Fruit fly (Drosophila melanogaster): ENCODE results near the gene deltaCOP.

Gene deltaCOP

DNA sequence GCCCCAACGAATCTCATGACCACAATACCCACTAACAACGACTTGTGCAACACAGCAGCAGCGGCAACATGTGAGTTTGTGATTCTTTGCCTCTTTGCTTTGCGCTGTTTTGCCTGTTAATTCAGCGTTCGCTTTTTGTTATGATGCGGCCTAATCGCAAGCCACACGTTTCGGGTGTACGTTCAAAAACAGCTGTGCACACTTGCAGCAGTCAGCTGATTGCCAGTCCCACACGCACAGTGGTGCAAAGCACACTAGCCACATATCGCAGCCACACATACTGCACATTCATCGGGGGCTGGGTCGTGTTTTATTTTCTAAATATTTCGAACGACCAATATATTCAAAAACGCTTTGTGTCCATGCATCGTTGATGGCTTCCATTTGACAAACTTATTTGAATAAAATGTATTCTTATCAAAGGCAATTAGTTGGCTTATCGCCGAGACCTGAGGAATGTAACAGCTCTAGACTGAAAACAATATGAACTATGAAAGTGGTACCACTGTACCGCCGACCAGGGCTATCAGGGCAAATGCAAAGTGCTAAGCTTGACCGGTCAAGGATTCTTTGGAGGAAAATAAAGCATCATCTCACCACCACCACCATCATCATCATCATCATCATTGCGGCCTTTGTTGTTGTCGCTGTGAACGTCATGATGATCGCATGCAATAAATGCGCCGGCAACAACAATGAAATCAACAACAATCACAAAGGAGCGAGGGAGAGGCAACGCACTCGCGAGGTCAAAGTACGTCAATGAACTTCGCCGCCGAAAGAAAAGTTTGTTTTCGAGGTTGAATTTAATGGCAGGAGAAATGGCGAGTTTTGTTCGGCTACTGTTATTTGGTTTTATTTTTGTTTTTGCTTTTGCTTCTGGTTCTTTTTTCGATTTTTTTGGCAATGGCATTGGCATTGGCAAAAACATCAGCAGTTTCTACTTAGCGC, 35.4 kb downstream of the deltaCOP start:
- no peak for TF ChIP-seq CG13204 (GFP tag; optimal IDR thresholded peaks at IDR 0.05)
- peak; percentile 72 for TF ChIP-seq CG15710 (tag; optimal IDR thresholded peaks at IDR 0.05)
- TF ChIP-seq CG34367 (tag; optimal IDR thresholded peaks at IDR 0.05), result peak; percentile 45
- peak; percentile 39 for TF ChIP-seq CG8301 (tag; optimal IDR thresholded peaks at IDR 0.05)
- no peak for TF ChIP-seq CG32121 (GFP tag; IDR thresholded peaks at IDR 0.05)
- TF ChIP-seq CG17806 (tag; optimal IDR thresholded peaks at IDR 0.05), result peak; percentile 41
- no peak for TF ChIP-seq gl (tag; optimal IDR thresholded peaks at IDR 0.05)
- TF ChIP-seq CG4496 (GFP tag; IDR thresholded peaks at IDR 0.05), result peak; percentile 34; the same call in 2 of the 3 replicates
- no peak for TF ChIP-seq CG10348 (GFP tag; IDR thresholded peaks at IDR 0.05)
- no peak for TF ChIP-seq CG12605 (GFP tag; IDR thresholded peaks at IDR 0.05)
- no peak for TF ChIP-seq D1 (tag; optimal IDR thresholded peaks at IDR 0.05)
- TF ChIP-seq EcR (GFP tag; optimal IDR thresholded peaks at IDR 0.05), result peak; percentile 99
- TF ChIP-seq Pif1A (GFP tag; optimal IDR thresholded peaks at IDR 0.05), result peak; percentile 70
- TF ChIP-seq Ets98B (GFP tag; IDR thresholded peaks at IDR 0.05), result no peak
- TF ChIP-seq CG8159 (tag; optimal IDR thresholded peaks at IDR 0.05), result peak; percentile 69
- TF ChIP-seq rn (GFP tag; IDR thresholded peaks at IDR 0.05), result no peak
- TF ChIP-seq CG14655 (GFP tag; optimal IDR thresholded peaks at IDR 0.05), result peak; percentile 60
- peak; percentile 52 for TF ChIP-seq Pif1B (GFP tag; optimal IDR thresholded peaks at IDR 0.05)
- TF ChIP-seq fd96Ca (GFP tag; IDR thresholded peaks at IDR 0.05), result no peak; the same call in 2 of the 3 replicates
- peak; percentile 53 for TF ChIP-seq CG9948 (tag; optimal IDR thresholded peaks at IDR 0.05)
- TF ChIP-seq Snoo (tag; optimal IDR thresholded peaks at IDR 0.05), result peak; percentile 43

DNA sequence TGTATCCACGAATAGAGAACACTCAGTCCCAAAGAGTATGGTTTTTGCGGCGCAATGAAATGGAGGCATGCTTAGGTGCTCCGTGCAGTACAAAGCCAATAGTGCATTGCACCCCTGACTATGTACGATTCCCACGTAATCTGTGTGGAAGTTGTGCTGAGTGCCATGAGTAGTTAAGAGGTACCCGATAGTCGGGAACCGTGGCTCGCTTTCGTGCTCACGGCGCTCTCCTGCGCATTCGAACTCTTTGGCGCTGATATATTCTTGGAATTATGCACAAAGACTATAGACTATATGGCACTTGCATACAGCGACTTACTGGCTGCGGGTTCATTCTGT, 37.0 kb downstream of the deltaCOP start:
- TF ChIP-seq EcR (GFP tag; optimal IDR thresholded peaks at IDR 0.05), result peak; percentile 95
- TF ChIP-seq CG10348 (GFP tag; IDR thresholded peaks at IDR 0.05), result peak; percentile 44; the same call in 1 of the 2 replicates
- peak; percentile 67 for TF ChIP-seq CG8159 (tag; optimal IDR thresholded peaks at IDR 0.05)
- TF ChIP-seq rn (GFP tag; IDR thresholded peaks at IDR 0.05), result no peak
- peak; percentile 68 for TF ChIP-seq CG15710 (tag; optimal IDR thresholded peaks at IDR 0.05)
- TF ChIP-seq CG12605 (GFP tag; IDR thresholded peaks at IDR 0.05), result no peak; the same call in 1 of the 2 replicates
- TF ChIP-seq CG4496 (GFP tag; IDR thresholded peaks at IDR 0.05), result peak; percentile 80; the same call in 2 of the 3 replicates
- peak; percentile 56 for TF ChIP-seq CG9948 (tag; optimal IDR thresholded peaks at IDR 0.05)
- TF ChIP-seq CG8301 (tag; optimal IDR thresholded peaks at IDR 0.05), result peak; percentile 59
- TF ChIP-seq D1 (tag; optimal IDR thresholded peaks at IDR 0.05), result peak; percentile 5
- TF ChIP-seq fd96Ca (GFP tag; IDR thresholded peaks at IDR 0.05), result peak; percentile 58; the same call in 2 of the 3 replicates
- peak; percentile 65 for TF ChIP-seq Pif1A (GFP tag; optimal IDR thresholded peaks at IDR 0.05)
- peak; percentile 58; the same call in 1 of the 2 replicates for TF ChIP-seq Ets98B (GFP tag; IDR thresholded peaks at IDR 0.05)
- TF ChIP-seq gl (tag; optimal IDR thresholded peaks at IDR 0.05), result peak; percentile 21
- TF ChIP-seq Snoo (tag; optimal IDR thresholded peaks at IDR 0.05), result peak; percentile 67
- TF ChIP-seq CG34367 (tag; optimal IDR thresholded peaks at IDR 0.05), result peak; percentile 56
- peak; percentile 14 for TF ChIP-seq CG13204 (GFP tag; optimal IDR thresholded peaks at IDR 0.05)
- peak; percentile 55 for TF ChIP-seq CG17806 (tag; optimal IDR thresholded peaks at IDR 0.05)
- peak; percentile 42 for TF ChIP-seq Pif1B (GFP tag; optimal IDR thresholded peaks at IDR 0.05)
- TF ChIP-seq CG14655 (GFP tag; optimal IDR thresholded peaks at IDR 0.05), result peak; percentile 72
- TF ChIP-seq CG32121 (GFP tag; IDR thresholded peaks at IDR 0.05), result peak; percentile 68

DNA sequence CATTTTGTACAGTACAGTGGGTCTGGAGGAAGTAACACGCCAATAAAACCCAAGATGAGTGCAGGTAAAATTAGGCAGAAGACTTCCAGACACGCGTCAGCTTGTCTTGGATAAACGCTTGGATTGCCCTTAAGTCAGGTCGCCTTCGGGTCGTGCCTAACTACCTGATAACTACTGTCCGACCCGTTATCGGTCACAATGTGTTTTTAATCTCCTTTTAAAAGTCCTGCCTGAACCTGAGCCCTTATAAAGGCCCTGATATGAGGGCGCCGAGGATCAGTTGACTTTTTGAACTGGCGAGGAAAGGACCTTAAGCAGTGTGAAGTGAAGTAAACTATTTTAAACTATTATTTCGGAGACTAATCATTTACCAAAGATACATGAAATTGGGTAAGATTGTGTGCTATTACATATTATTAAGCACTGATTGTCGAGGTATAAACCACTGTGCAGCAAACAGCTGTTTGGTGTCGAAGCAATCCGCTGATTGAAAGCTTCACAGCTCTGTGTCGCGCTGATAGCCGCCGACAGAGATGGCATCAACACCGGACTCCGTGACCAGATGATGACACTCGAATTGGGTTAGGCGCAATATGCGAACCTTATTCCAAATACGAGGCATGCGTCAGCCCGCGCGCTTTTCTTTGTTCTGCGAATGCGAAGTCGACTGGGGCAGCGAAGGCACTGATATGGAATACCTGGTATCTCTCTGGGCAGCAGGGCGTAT, 37.5 kb downstream of the deltaCOP start:
- TF ChIP-seq EcR (GFP tag; optimal IDR thresholded peaks at IDR 0.05) (no peak), Pif1B (GFP tag; optimal IDR thresholded peaks at IDR 0.05) (no peak), CG4496 (GFP tag; IDR thresholded peaks at IDR 0.05) (no peak), Ets98B (GFP tag; IDR thresholded peaks at IDR 0.05) (no peak), Pif1A (GFP tag; optimal IDR thresholded peaks at IDR 0.05) (no peak), gl (tag; optimal IDR thresholded peaks at IDR 0.05) (no peak), CG8301 (tag; optimal IDR thresholded peaks at IDR 0.05) (no peak), CG10348 (GFP tag; IDR thresholded peaks at IDR 0.05) (no peak), CG13204 (GFP tag; optimal IDR thresholded peaks at IDR 0.05) (no peak), CG17806 (tag; optimal IDR thresholded peaks at IDR 0.05) (no peak), CG14655 (GFP tag; optimal IDR thresholded peaks at IDR 0.05) (no peak), CG34367 (tag; optimal IDR thresholded peaks at IDR 0.05) (no peak), fd96Ca (GFP tag; IDR thresholded peaks at IDR 0.05) (no peak), D1 (tag; optimal IDR thresholded peaks at IDR 0.05) (no peak), Snoo (tag; optimal IDR thresholded peaks at IDR 0.05) (no peak), rn (GFP tag; IDR thresholded peaks at IDR 0.05) (no peak), CG8159 (tag; optimal IDR thresholded peaks at IDR 0.05) (no peak), CG12605 (GFP tag; IDR thresholded peaks at IDR 0.05) (no peak)

DNA sequence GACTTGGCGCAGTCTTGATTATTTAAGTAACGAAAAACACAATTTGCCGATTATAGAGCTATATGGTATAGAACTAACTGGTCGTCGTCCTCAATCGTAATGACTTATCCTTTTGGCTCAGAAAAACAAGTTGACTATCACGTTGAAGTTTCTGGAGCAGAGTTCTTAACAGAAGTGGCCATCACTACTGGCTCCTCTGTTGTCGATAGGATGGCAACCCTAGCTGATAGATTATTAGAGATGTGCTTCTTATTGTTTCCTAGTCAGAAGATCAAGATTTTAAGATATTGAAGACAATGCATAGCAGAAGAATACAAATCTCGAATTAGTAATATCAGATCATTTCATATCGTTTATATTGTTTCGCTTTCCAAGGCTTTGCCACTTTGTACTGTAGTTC, 39.3 kb downstream of the deltaCOP start, which contains the start of gene CG14811:
TSS of gene CG14811 (minus strand) at position 101 of the 400 bp plus-strand sequence.
- no peak for TF ChIP-seq Snoo (tag; optimal IDR thresholded peaks at IDR 0.05)
- no peak for TF ChIP-seq CG34367 (tag; optimal IDR thresholded peaks at IDR 0.05)
- TF ChIP-seq CG13204 (GFP tag; optimal IDR thresholded peaks at IDR 0.05), result no peak
- no peak for TF ChIP-seq CG9948 (tag; optimal IDR thresholded peaks at IDR 0.05)
- TF ChIP-seq CG8159 (tag; optimal IDR thresholded peaks at IDR 0.05), result no peak
- TF ChIP-seq gl (tag; optimal IDR thresholded peaks at IDR 0.05), result no peak
- TF ChIP-seq Pif1B (GFP tag; optimal IDR thresholded peaks at IDR 0.05), result no peak
- TF ChIP-seq Ets98B (GFP tag; IDR thresholded peaks at IDR 0.05), result no peak
- TF ChIP-seq D1 (tag; optimal IDR thresholded peaks at IDR 0.05), result no peak
- no peak for TF ChIP-seq rn (GFP tag; IDR thresholded peaks at IDR 0.05)
- TF ChIP-seq CG15710 (tag; optimal IDR thresholded peaks at IDR 0.05), result no peak
- no peak for TF ChIP-seq fd96Ca (GFP tag; IDR thresholded peaks at IDR 0.05)
- no peak for TF ChIP-seq CG8301 (tag; optimal IDR thresholded peaks at IDR 0.05)
- TF ChIP-seq CG4496 (GFP tag; IDR thresholded peaks at IDR 0.05), result no peak
- no peak for TF ChIP-seq CG14655 (GFP tag; optimal IDR thresholded peaks at IDR 0.05)
- TF ChIP-seq CG10348 (GFP tag; IDR thresholded peaks at IDR 0.05), result no peak
- TF ChIP-seq Pif1A (GFP tag; optimal IDR thresholded peaks at IDR 0.05), result no peak
- no peak for TF ChIP-seq CG32121 (GFP tag; IDR thresholded peaks at IDR 0.05)
- no peak for TF ChIP-seq CG17806 (tag; optimal IDR thresholded peaks at IDR 0.05)
- TF ChIP-seq EcR (GFP tag; optimal IDR thresholded peaks at IDR 0.05), result no peak
